Fruit fly (Drosophila melanogaster): ENCODE data around the gene CG7889.
A peak's percentile ranks its signal among the peaks of the same experiment; 100 is the strongest.

Gene CG7889

dm6 chrX:19291780-19292605, 48.6 kb downstream of the CG7889 start:
- TF ChIP-seq Sp1 (GFP tag; optimal IDR thresholded peaks at IDR 0.05) (peak; percentile 8), psq (GFP tag; optimal IDR thresholded peaks at IDR 0.05) (peak; percentile 23), OdsH (GFP tag; optimal IDR thresholded peaks at IDR 0.05) (peak; percentile 15), rgr (GFP tag; optimal IDR thresholded peaks at IDR 0.05) (peak; percentile 11), Rel (GFP tag; optimal IDR thresholded peaks at IDR 0.05) (no peak), Rel (tag; optimal IDR thresholded peaks at IDR 0.05) (peak; percentile 26), GATAd (GFP tag; optimal IDR thresholded peaks at IDR 0.05) (no peak), HLH106 (tag; optimal IDR thresholded peaks at IDR 0.05) (peak; percentile 2), foxo (GFP tag; optimal IDR thresholded peaks at IDR 0.05) (peak in 1 of 2 experiments; percentile 14), h (GFP tag; optimal IDR thresholded peaks at IDR 0.05) (peak; percentile 15), fru (GFP tag; optimal IDR thresholded peaks at IDR 0.05) (peak; percentile 14), ey (GFP tag; optimal IDR thresholded peaks at IDR 0.05) (peak; percentile 19), br (GFP tag; optimal IDR thresholded peaks at IDR 0.05) (no peak), CrebA (GFP tag; optimal IDR thresholded peaks at IDR 0.05; ENCODE audit: borderline replicate concordance) (no peak), Hr83 (GFP tag; optimal IDR thresholded peaks at IDR 0.05; ENCODE audit: poor library complexity, severe bottlenecking) (no peak)

dm6 chrX:19293320-19293719, 49.9 kb downstream of the CG7889 start:
- TF ChIP-seq tai (GFP tag; optimal IDR thresholded peaks at IDR 0.05) (no peak), brk (GFP tag; optimal IDR thresholded peaks at IDR 0.05) (no peak), Abd-B (GFP tag; optimal IDR thresholded peaks at IDR 0.05) (no peak), dl (GFP tag; optimal IDR thresholded peaks at IDR 0.05; ENCODE audit: insufficient read depth in 1 of 2, partially characterized antibody in 2 of 2) (no peak)

- TF ChIP-seq ey (GFP tag; optimal IDR thresholded peaks at IDR 0.05) (no peak), Vsx2 (GFP tag; optimal IDR thresholded peaks at IDR 0.05; ENCODE audit: partially characterized antibody) (peak; percentile 71), h (GFP tag; optimal IDR thresholded peaks at IDR 0.05) (peak; percentile 18), OdsH (GFP tag; optimal IDR thresholded peaks at IDR 0.05) (no peak)
Observed at dm6 chrX:19294030-19294429, 50.6 kb downstream of the CG7889 start.
